Worm (Caenorhabditis elegans): ENCODE data around the gene Y82E9BR.8.

The Y82E9BR.8 gene

ce11 chrIII:1391752-1392151 lies 33.9 kb upstream of the Y82E9BR.8 start, which contains the start of gene pals-17:
TSS of gene pals-17 (minus strand) at chrIII:1391852.
- TF ChIP-seq lin-39 (tag; optimal IDR thresholded peaks at IDR 0.05) (no peak), unc-62 (GFP tag; optimal IDR thresholded peaks at IDR 0.05) (no peak), peb-1 (tag; optimal IDR thresholded peaks at IDR 0.05) (no peak), lsy-2 (tag; optimal IDR thresholded peaks at IDR 0.05) (no peak), dmd-4 (tag; optimal IDR thresholded peaks at IDR 0.05) (no peak), F13H6.1 (tag; optimal IDR thresholded peaks at IDR 0.05) (no peak), Y55F3AM.14 (GFP tag; optimal IDR thresholded peaks at IDR 0.05) (no peak), R02D3.7 (tag; optimal IDR thresholded peaks at IDR 0.05) (no peak), lin-13 (GFP tag; optimal IDR thresholded peaks at IDR 0.05) (no peak), fos-1 (tag; optimal IDR thresholded peaks at IDR 0.05) (no peak), snpc-4 (tag; optimal IDR thresholded peaks at IDR 0.05) (no peak), egl-27 (tag; optimal IDR thresholded peaks at IDR 0.05) (no peak), nhr-11 (tag; optimal IDR thresholded peaks at IDR 0.05) (no peak), gmeb-1 (tag; optimal IDR thresholded peaks at IDR 0.05) (no peak), nhr-23 (tag; optimal IDR thresholded peaks at IDR 0.05) (no peak)

- no peak for TF ChIP-seq nhr-11 (tag; optimal IDR thresholded peaks at IDR 0.05)
- no peak for TF ChIP-seq nhr-6 (tag; optimal IDR thresholded peaks at IDR 0.05)
- no peak for TF ChIP-seq C34F6.9 (tag; optimal IDR thresholded peaks at IDR 0.05)
- peak; percentile 10 for TF ChIP-seq crh-2 (tag; optimal IDR thresholded peaks at IDR 0.05)
- peak; percentile 98 for TF ChIP-seq fos-1 (tag; optimal IDR thresholded peaks at IDR 0.05)
- peak; percentile 37 for TF ChIP-seq sma-9 (GFP tag; optimal IDR thresholded peaks at IDR 0.05)
- TF ChIP-seq sma-9 (tag; optimal IDR thresholded peaks at IDR 0.05), result no peak
Observed at ce11 chrIII:1389988-1390387, 32.1 kb upstream of the Y82E9BR.8 start.

ce11 chrIII:1388274-1389058 lies 30.6 kb upstream of the Y82E9BR.8 start, which contains the start of gene pals-20:
TSS of gene pals-20 (minus strand) at chrIII:1388324.
- TF ChIP-seq R02D3.7 (tag; optimal IDR thresholded peaks at IDR 0.05), result no peak
- peak; percentile 67 for TF ChIP-seq fos-1 (tag; optimal IDR thresholded peaks at IDR 0.05)

ce11 chrIII:1384694-1385093 lies 26.8 kb upstream of the Y82E9BR.8 start:
- peak; percentile 32 for TF ChIP-seq fos-1 (tag; optimal IDR thresholded peaks at IDR 0.05)
- TF ChIP-seq elt-3 (tag; optimal IDR thresholded peaks at IDR 0.05), result no peak

DNA sequence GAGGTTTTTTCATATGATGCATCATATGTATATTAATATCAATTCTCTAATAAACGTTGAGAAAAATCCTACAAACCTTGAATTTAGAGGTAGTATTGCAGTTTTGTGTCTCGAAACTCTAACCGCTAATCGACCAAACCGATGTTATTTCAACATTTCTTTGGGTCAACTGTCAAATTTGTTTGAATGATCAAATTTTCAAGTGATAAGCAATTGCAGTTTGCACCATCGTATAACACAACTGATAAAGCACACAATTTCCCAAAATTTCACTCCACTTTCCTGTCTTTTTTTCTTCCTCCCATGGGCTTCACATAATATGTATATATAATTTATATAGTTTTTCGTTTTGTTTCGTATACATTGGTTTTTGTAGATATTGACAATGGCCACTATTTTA lies 26.2 kb upstream of the Y82E9BR.8 start, which contains the start of the genes fbxa-138 and Y82E9BR.5:
Gene fbxa-138 (minus strand): TSS at position 161 of the 400 bp plus-strand sequence.
Gene Y82E9BR.5 (plus strand): TSS at position 279 of the 400 bp plus-strand sequence.
- peak; percentile 87 for TF ChIP-seq fos-1 (tag; optimal IDR thresholded peaks at IDR 0.05)
- peak; percentile 4 for TF ChIP-seq gmeb-1 (tag; optimal IDR thresholded peaks at IDR 0.05)
- no peak for TF ChIP-seq elt-1 (tag; optimal IDR thresholded peaks at IDR 0.05)

ce11 chrIII:1383483-1383882 lies 25.6 kb upstream of the Y82E9BR.8 start:
- TF ChIP-seq Y55F3AM.14 (GFP tag; optimal IDR thresholded peaks at IDR 0.05), result no peak
- no peak for TF ChIP-seq lin-13 (GFP tag; optimal IDR thresholded peaks at IDR 0.05)
- no peak for TF ChIP-seq sma-3 (GFP tag; optimal IDR thresholded peaks at IDR 0.05)
- TF ChIP-seq ama-1 (optimal IDR thresholded peaks at IDR 0.05), result no peak
- no peak for TF ChIP-seq ZK546.5 (tag; optimal IDR thresholded peaks at IDR 0.05)
- TF ChIP-seq elt-1 (tag; optimal IDR thresholded peaks at IDR 0.05), result no peak
- no peak for TF ChIP-seq sma-9 (GFP tag; optimal IDR thresholded peaks at IDR 0.05)
- TF ChIP-seq sma-9 (tag; optimal IDR thresholded peaks at IDR 0.05), result no peak
- TF ChIP-seq nhr-10 (tag; optimal IDR thresholded peaks at IDR 0.05), result no peak
- TF ChIP-seq fos-1 (tag; optimal IDR thresholded peaks at IDR 0.05), result no peak

ce11 chrIII:1380535-1381274 lies 22.8 kb upstream of the Y82E9BR.8 start, which contains the start of the genes pals-21 and Y82E9BR.6:
TSS of gene pals-21 (minus strand) at chrIII:1380635.
TSS of gene Y82E9BR.6 (plus strand) at chrIII:1381224.
- TF ChIP-seq ztf-1 (GFP tag; conservative IDR thresholded peaks at IDR 0.05), result no peak
- TF ChIP-seq sem-4 (tag; optimal IDR thresholded peaks at IDR 0.05), result no peak
- no peak for TF ChIP-seq nhr-237 (tag; optimal IDR thresholded peaks at IDR 0.05)
- no peak for TF ChIP-seq ztf-4 (tag; optimal IDR thresholded peaks at IDR 0.05)
- TF ChIP-seq sma-3 (GFP tag; optimal IDR thresholded peaks at IDR 0.05), result no peak
- TF ChIP-seq Y55F3AM.14 (GFP tag; optimal IDR thresholded peaks at IDR 0.05), result no peak
- TF ChIP-seq dmd-4 (tag; optimal IDR thresholded peaks at IDR 0.05), result no peak
- no peak for TF ChIP-seq egl-27 (tag; optimal IDR thresholded peaks at IDR 0.05)
